Fruit fly (Drosophila melanogaster) ovary, adult (tissue): Measurements from ENCODE around the gene olf413.

Source experiments
- CG17801 ChIP-seq: fragments of 200-800 bp; optimal IDR thresholded peaks from 2 replicates; lab custom pipeline; 2019; ENCODE audit warnings: missing biosample characterization, mild to moderate bottlenecking, missing genetic modification characterization, moderate library complexity; ENCODE audit not compliant: partially characterized antibody

olf413 gene

DNA sequence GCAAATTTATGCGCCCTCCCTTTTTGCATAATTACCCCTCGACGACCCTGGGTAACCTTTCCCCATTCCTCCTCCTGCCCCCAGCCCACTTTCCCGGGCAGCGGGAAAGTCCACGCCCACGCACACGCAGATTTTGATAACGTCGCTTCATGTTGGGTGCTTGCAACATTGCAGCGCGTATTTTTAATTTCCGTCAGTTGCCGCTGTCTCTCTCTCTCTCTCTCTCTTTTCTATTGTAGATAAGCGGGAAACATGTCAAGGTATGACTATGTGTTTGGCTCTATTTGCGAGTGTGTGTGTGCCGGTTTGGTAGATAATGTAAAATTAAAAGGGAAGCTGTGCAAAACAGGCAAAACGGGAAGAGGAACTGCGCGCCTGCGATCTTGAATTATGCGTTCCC is 68.6 kb downstream of the olf413 start:
- no peak for TF ChIP-seq CG17801

DNA sequence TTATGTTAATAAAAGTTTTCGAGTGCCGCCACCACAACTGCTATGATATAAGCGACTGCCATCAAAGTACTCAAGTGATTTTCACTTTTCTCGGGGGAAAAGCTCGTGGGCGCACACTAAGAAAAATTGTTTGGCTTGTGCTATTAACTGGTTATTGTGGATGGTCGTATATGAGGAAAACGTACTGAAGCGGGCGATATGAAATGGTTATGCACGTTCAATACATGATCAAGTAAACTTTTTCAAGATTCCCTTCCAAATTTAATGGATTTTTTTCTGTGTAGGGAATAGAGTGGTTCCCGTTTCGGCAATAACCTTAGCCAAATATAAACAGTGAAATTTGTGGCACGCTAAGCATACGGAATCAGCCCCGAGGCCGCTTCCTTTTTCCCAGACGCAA is 71.2 kb downstream of the olf413 start:
- TF ChIP-seq CG17801 = no peak

dm6 chr3L:22209658-22210057 is 73.8 kb downstream of the olf413 start:
- no peak for TF ChIP-seq CG17801

- no peak for TF ChIP-seq CG17801
Measured at dm6 chr3L:22214725-22215124, 78.8 kb downstream of the olf413 start.

dm6 chr3L:22223071-22223470 is 87.2 kb downstream of the olf413 start:
- TF ChIP-seq CG17801 = no peak

DNA sequence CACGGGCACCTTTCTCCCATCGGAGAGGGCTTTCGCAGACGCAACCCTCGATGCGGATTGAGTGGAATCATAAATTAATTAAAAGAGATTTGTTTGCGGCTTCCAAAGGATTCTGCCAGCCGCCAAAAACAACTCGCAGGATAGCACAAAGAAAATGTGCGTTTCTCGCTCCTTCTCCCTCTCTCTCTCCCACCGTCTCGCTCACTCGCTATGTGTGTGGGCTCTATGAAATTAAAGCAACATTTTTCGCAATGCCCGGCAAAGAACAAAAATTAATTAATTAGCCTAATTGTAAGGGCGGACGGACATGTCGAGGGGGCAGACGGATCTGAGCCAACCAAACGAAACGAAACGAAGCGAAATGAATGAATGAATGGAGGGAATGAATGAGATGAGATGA is 101.8 kb downstream of the olf413 start:
- TF ChIP-seq CG17801 = no peak

DNA sequence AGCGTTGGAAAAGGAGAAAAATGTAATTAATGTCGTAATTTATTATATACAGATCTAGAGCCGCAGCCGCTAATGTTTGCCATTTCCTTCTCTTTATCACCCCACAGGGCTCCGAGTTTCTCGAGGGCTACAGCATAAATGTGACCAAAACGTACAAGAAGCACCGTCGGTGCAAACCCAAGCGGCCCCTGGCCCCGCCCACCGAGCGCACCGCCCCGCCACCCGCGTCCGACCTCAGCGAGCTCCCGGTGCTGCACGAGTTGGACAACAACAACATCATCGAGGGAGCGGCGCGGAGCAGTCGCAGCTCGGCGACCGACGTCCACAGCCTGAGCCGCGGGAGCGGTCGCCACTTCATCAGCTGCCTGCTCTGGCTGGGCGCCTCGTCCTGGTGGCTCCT is 106.4 kb downstream of the olf413 start:
- no peak for TF ChIP-seq CG17801

- TF ChIP-seq CG17801 = peak; percentile 4
Measured at dm6 chr3L:22262797-22263423, 127.0 kb downstream of the olf413 start, which contains the start of the genes Rich and Ddx1. Gene Rich, minus strand, starts transcription at chr3L:22262921. Gene Ddx1, plus strand, starts transcription at chr3L:22263369.

- peak; percentile 15 for TF ChIP-seq CG17801
Measured at dm6 chr3L:22266535-22266934, 130.6 kb downstream of the olf413 start, which contains the start of gene CG11523. Gene CG11523, minus strand, starts transcription at chr3L:22266679.

- TF ChIP-seq CG17801 = peak; percentile 63
Measured at dm6 chr3L:22267248-22267957, 131.5 kb downstream of the olf413 start, which contains the start of gene Csp. Gene Csp, plus strand, starts transcription at chr3L:22267382.

DNA sequence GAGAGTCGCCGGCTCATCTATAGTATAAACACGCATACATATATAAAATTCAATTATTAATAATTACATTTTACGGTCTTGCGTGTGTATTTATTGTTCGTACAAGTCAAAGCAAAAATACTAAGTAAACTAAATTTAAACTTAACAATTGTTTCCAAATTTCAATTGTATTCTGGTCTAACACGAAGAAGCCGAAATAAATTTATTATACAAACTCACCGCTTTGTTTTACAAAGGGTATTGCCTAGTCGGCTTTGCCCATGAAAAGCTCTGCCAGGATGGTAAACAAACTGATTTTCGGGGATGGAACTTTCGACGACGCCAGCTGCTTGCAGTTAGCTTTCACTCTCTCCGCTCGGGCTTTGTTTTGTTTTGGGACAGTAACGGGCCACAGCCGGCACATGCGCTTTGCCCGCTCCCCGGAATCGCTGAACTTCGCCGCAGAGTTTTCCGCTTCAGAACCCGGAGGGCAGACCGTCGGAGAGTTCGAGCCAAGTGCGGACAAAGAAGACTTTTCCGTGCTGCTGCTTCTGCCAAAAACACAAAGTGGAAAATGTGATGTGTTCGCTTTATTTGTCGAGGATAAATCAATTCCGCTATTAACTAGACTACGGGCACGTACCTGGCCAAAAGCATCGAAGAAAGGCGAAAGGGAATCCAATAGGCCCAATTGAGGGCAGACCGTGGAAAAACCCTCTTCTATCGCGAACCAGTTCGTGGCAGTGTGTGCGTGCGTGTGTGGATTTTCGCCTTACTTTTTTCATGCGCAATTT is 137.8 kb downstream of the olf413 start, which contains the start of gene Srpk79D:
Srpk79D (plus strand) TSS at position 457 of the 773 bp plus-strand sequence.
- TF ChIP-seq CG17801 = no peak

- no peak for TF ChIP-seq CG17801
Measured at dm6 chr3L:22275989-22276388, 140.1 kb downstream of the olf413 start.

- no peak for TF ChIP-seq CG17801
Measured at dm6 chr3L:22276614-22277013, 140.7 kb downstream of the olf413 start.

DNA sequence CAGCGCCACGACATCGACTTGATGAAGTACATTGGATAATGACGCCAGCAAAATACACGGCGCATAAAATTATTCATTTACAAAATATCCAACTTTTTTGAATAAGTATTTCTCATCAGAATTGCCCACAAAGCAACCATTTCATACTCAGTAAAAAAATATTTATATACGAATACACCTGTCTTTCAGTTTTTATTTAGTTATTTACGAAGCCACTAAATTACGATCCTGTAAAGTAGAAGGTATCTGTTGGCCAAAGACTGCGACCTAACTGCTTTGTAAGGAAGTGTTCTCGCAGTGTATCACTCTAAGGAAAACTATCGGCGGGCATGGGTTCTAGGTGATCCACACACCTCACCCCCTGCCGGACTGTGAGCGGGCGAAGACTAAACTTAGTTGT is 141.3 kb downstream of the olf413 start:
- TF ChIP-seq CG17801 = no peak

DNA sequence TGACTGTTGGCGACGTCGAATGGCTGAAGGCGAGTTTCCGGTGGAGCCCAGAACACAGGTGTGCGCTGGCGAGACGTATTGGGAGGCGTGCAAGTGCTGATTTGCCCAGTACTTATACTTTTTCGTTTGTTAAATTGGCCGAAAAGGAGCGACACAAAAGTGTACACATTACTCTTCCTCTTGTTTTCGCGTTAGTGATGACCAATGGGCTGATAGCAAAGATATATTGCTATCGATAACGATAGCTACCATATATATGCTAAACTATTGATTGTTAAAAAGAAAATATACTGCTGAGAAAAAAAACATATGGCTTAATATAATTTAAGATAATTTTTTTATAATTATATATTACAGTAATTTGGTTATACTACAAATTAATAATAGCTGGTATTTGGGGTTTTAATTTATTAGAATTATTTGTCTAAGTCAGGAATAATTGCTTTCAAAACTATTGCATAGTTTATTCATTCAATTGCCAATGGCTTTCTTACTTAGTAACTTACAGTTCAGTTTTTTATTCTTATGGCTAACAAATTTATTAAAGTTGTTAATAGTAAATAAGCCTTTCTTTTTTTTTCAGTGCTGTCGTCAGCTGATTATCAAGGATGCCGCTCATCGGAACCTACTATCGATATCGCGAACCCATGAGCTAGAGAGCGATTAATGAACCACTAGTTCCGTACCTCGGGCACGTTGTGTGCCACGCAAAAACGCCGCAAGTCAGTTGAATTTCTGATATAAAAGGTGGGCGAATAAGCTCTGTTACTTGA is 152.3 kb downstream of the olf413 start, which contains the start of the genes Hem and IleRS:
Hem (minus strand) TSS at position 202 of the 773 bp plus-strand sequence.
IleRS (plus strand) TSS at position 672 of the 773 bp plus-strand sequence.
- TF ChIP-seq CG17801 = peak; percentile 83
